Fruit fly (Drosophila melanogaster) whole organism, embryonic: Measurements from ENCODE around the gene CG6700.

ENCODE experiments used
- Adf1 ChIP-seq: fragments of 200-800 bp; sonication (Bioruptor generic); IDR thresholded peaks from 2 replicates; pipeline ENCODE4 v1.3.6; 2022; ENCODE audit warnings: missing biosample characterization, missing genetic modification characterization
- Aef1 ChIP-seq: fragments of 200-800 bp; sonication (Bioruptor generic); IDR thresholded peaks from 3 replicates; pipeline ENCODE4 v1.3.6; 2022; ENCODE audit warnings: missing biosample characterization, missing genetic modification characterization
- Antp ChIP-seq: fragments of 200-800 bp; sonication (Bioruptor generic); optimal IDR thresholded peaks from 3 replicates; lab custom pipeline; 2016; ENCODE audit warnings: missing biosample characterization, missing genetic modification characterization
- Blimp-1 ChIP-seq: fragments of 200-800 bp; sonication (Bioruptor generic); optimal IDR thresholded peaks from 3 replicates; lab custom pipeline; 2018; ENCODE audit warnings: missing biosample characterization, missing genetic modification characterization, mild to moderate bottlenecking, moderate library complexity, missing genetic modification reagents
- Bteb2 ChIP-seq: fragments of 200-800 bp; sonication (Bioruptor generic); optimal IDR thresholded peaks from 2 replicates; lab custom pipeline; 2016; ENCODE audit warnings: missing biosample characterization, missing genetic modification characterization
- C15 ChIP-seq: fragments of 200-800 bp; sonication (Bioruptor generic); IDR thresholded peaks from 3 replicates; pipeline ENCODE4 v1.3.6; 2022; ENCODE audit warnings: missing biosample characterization, missing genetic modification characterization
- CG10565 ChIP-seq: fragments of 200-800 bp; sonication (Bioruptor generic); optimal IDR thresholded peaks from 3 replicates; lab custom pipeline; 2016; ENCODE audit warnings: missing biosample characterization, mild to moderate bottlenecking, missing genetic modification characterization
- CG11093 ChIP-seq: fragments of 200-800 bp; sonication (Bioruptor generic); IDR thresholded peaks from 3 replicates; pipeline ENCODE4 v1.3.6; 2022; ENCODE audit warnings: missing biosample characterization, missing genetic modification characterization
- CG16815 ChIP-seq: fragments of 200-800 bp; sonication (Bioruptor generic); optimal IDR thresholded peaks from 3 replicates; lab custom pipeline; 2017; ENCODE audit warnings: missing biosample characterization, mild to moderate bottlenecking, missing genetic modification characterization
- CG2202 ChIP-seq: fragments of 200-800 bp; sonication (Bioruptor generic); optimal IDR thresholded peaks from 2 replicates; lab custom pipeline; 2018; ENCODE audit warnings: missing biosample characterization, mild to moderate bottlenecking, missing genetic modification characterization
- CG3163 ChIP-seq: fragments of 200-800 bp; sonication (Bioruptor generic); optimal IDR thresholded peaks from 3 replicates; lab custom pipeline; 2016; ENCODE audit warnings: missing biosample characterization, missing genetic modification characterization
- CG32532 ChIP-seq: fragments of 200-800 bp; sonication (Bioruptor generic); IDR thresholded peaks from 2 replicates; pipeline ENCODE4 v1.3.6; 2022; ENCODE audit warnings: missing biosample characterization, missing genetic modification characterization
- CG4360 ChIP-seq: fragments of 200-800 bp; sonication (Bioruptor generic); IDR thresholded peaks from 2 replicates; pipeline ENCODE4 v1.3.6; 2022; ENCODE audit warnings: missing biosample characterization, missing genetic modification characterization
- CG4854 ChIP-seq: fragments of 200-800 bp; sonication (Bioruptor generic); optimal IDR thresholded peaks from 2 replicates; lab custom pipeline; 2016; ENCODE audit warnings: missing biosample characterization, missing genetic modification characterization, inconsistent platforms
- CG5180 ChIP-seq: fragments of 200-800 bp; sonication (Bioruptor generic); optimal IDR thresholded peaks from 3 replicates; lab custom pipeline; 2017; ENCODE audit warnings: missing biosample characterization, missing genetic modification characterization, mild to moderate bottlenecking, moderate library complexity, missing genetic modification reagents
- CG7372 ChIP-seq: fragments of 200-800 bp; sonication (Bioruptor generic); IDR thresholded peaks from 2 replicates; pipeline ENCODE4 v1.3.6; 2022; ENCODE audit warnings: missing biosample characterization, missing genetic modification characterization
- CG7839 ChIP-seq: fragments of 200-800 bp; sonication (Bioruptor generic); optimal IDR thresholded peaks from 3 replicates; lab custom pipeline; 2018; ENCODE audit warnings: missing biosample characterization, mild to moderate bottlenecking, missing genetic modification characterization, moderate library complexity
- CG7963 ChIP-seq: fragments of 200-800 bp; sonication (Bioruptor generic); IDR thresholded peaks from 3 replicates; pipeline ENCODE4 v1.3.6; 2022; ENCODE audit warnings: missing biosample characterization, missing genetic modification characterization; ENCODE audit not compliant: partially characterized antibody
- CG9437 ChIP-seq: fragments of 200-800 bp; sonication (Bioruptor generic); optimal IDR thresholded peaks from 2 replicates; lab custom pipeline; 2018; ENCODE audit warnings: missing biosample characterization, mild to moderate bottlenecking, missing genetic modification characterization
- CG9876 ChIP-seq: fragments of 200-800 bp; sonication (Bioruptor generic); optimal IDR thresholded peaks from 2 replicates; lab custom pipeline; 2016; ENCODE audit warnings: missing biosample characterization, missing genetic modification characterization
- Camta ChIP-seq: fragments of 200-800 bp; sonication (Bioruptor generic); optimal IDR thresholded peaks from 2 replicates; lab custom pipeline; 2016; ENCODE audit warnings: missing biosample characterization, missing genetic modification characterization
- Dbx ChIP-seq: fragments of 200-800 bp; sonication (Bioruptor generic); IDR thresholded peaks from 3 replicates; pipeline ENCODE4 v1.3.6; 2022; ENCODE audit warnings: missing biosample characterization, missing genetic modification characterization
- Deaf1 ChIP-seq: fragments of 200-800 bp; optimal IDR thresholded peaks from 3 replicates; lab custom pipeline; 2019; ENCODE audit warnings: missing biosample characterization, mild to moderate bottlenecking, missing genetic modification characterization, moderate library complexity
- Dp ChIP-seq: fragments of 200-800 bp; sonication (Bioruptor generic); optimal IDR thresholded peaks from 2 replicates; lab custom pipeline; 2018; ENCODE audit warnings: missing biosample characterization, mild to moderate bottlenecking, missing genetic modification characterization, moderate library complexity
- Hmr ChIP-seq: fragments of 200-800 bp; sonication (Bioruptor generic); optimal IDR thresholded peaks from 3 replicates; lab custom pipeline; 2017; ENCODE audit warnings: mild to moderate bottlenecking, missing biosample characterization, missing genetic modification reagents, missing genetic modification characterization
- MESR4 ChIP-seq: fragments of 200-800 bp; sonication (Bioruptor generic); optimal IDR thresholded peaks from 2 replicates; lab custom pipeline; 2018; ENCODE audit warnings: missing biosample characterization, mild to moderate bottlenecking, missing genetic modification characterization, moderate library complexity
- Optix ChIP-seq: fragments of 200-800 bp; sonication (Bioruptor generic); IDR thresholded peaks from 3 replicates; pipeline ENCODE4 v1.3.6; 2022; ENCODE audit warnings: missing biosample characterization, missing genetic modification characterization
- Poxn ChIP-seq: fragments of 200-800 bp; sonication (Bioruptor generic); IDR thresholded peaks from 2 replicates; pipeline ENCODE4 v1.3.6; 2022; ENCODE audit warnings: missing biosample characterization, missing genetic modification characterization
- Side ChIP-seq: fragments of 200-800 bp; sonication (Bioruptor generic); optimal IDR thresholded peaks from 2 replicates; lab custom pipeline; 2016; ENCODE audit warnings: missing biosample characterization, missing genetic modification characterization
- Sry-β ChIP-seq: fragments of 200-800 bp; sonication (Bioruptor generic); optimal IDR thresholded peaks from 2 replicates; lab custom pipeline; 2018; ENCODE audit warnings: missing biosample characterization, mild to moderate bottlenecking, missing genetic modification characterization, moderate library complexity
- ash1 ChIP-seq: fragments of 200-800 bp; sonication (Bioruptor generic); optimal IDR thresholded peaks from 2 replicates; lab custom pipeline; 2018; ENCODE audit warnings: missing biosample characterization, mild to moderate bottlenecking, missing genetic modification characterization
- chif ChIP-seq, 2 experiments: fragments of 200-800 bp; sonication (Bioruptor generic); optimal IDR thresholded peaks; 3 replicates each; lab custom pipeline; 2016; ENCODE audit warnings: missing biosample characterization in 2 of 2, missing genetic modification characterization in 2 of 2
- corto ChIP-seq: fragments of 200-800 bp; sonication (Bioruptor generic); optimal IDR thresholded peaks from 2 replicates; lab custom pipeline; 2016; ENCODE audit warnings: missing biosample characterization, mild to moderate bottlenecking, missing genetic modification characterization, moderate library complexity
- crp ChIP-seq, 2 experiments: fragments of 200-800 bp; sonication (Bioruptor generic); optimal IDR thresholded peaks; 2 replicates in 1 of 2; 3 replicates in 1 of 2; lab custom pipeline; 2017; ENCODE audit warnings: missing biosample characterization in 2 of 2, missing genetic modification characterization in 2 of 2, mild to moderate bottlenecking in 1 of 2, moderate library complexity in 1 of 2
- dmrt11E ChIP-seq: fragments of 200-800 bp; sonication (Bioruptor generic); optimal IDR thresholded peaks from 3 replicates; lab custom pipeline; 2018; ENCODE audit warnings: missing biosample characterization, mild to moderate bottlenecking, missing genetic modification characterization, moderate library complexity
- dysf ChIP-seq: fragments of 200-800 bp; sonication (Bioruptor generic); IDR thresholded peaks from 3 replicates; pipeline ENCODE4 v1.3.6; 2022; ENCODE audit warnings: missing biosample characterization, missing genetic modification characterization
- en ChIP-seq: fragments of 200-800 bp; sonication (Bioruptor generic); optimal IDR thresholded peaks from 2 replicates; lab custom pipeline; 2016; ENCODE audit warnings: missing biosample characterization, missing genetic modification characterization
- inv ChIP-seq: fragments of 200-800 bp; sonication (Bioruptor generic); IDR thresholded peaks from 2 replicates; pipeline ENCODE4 v1.3.6; 2022; ENCODE audit warnings: missing biosample characterization, missing genetic modification characterization; ENCODE audit not compliant: partially characterized antibody
- jing ChIP-seq: fragments of 200-800 bp; sonication (Bioruptor generic); optimal IDR thresholded peaks from 2 replicates; lab custom pipeline; 2018; ENCODE audit warnings: missing biosample characterization, mild to moderate bottlenecking, missing genetic modification characterization
- mld ChIP-seq: fragments of 200-800 bp; sonication (Bioruptor generic); IDR thresholded peaks from 3 replicates; pipeline ENCODE4 v1.3.6; 2022; ENCODE audit warnings: missing biosample characterization, missing genetic modification characterization; ENCODE audit not compliant: partially characterized antibody
- otp ChIP-seq: fragments of 200-800 bp; sonication (Bioruptor generic); IDR thresholded peaks from 3 replicates; pipeline ENCODE4, ENCODE4 v1.3.6; 2022; ENCODE audit warnings: missing biosample characterization, missing genetic modification characterization
- p53 ChIP-seq: fragments of 200-800 bp; sonication (Bioruptor generic); optimal IDR thresholded peaks from 2 replicates; lab custom pipeline; 2016; ENCODE audit warnings: missing biosample characterization, missing genetic modification characterization
- run ChIP-seq: fragments of 200-800 bp; sonication (Bioruptor generic); optimal IDR thresholded peaks from 3 replicates; lab custom pipeline; 2018; ENCODE audit warnings: missing biosample characterization, mild to moderate bottlenecking, missing genetic modification characterization
- sd ChIP-seq: fragments of 200-800 bp; sonication (Bioruptor generic); optimal IDR thresholded peaks from 3 replicates; lab custom pipeline; 2018; ENCODE audit warnings: missing biosample characterization, mild to moderate bottlenecking, missing genetic modification characterization, moderate library complexity
- slbo ChIP-seq: fragments of 200-800 bp; sonication (Bioruptor generic); IDR thresholded peaks from 2 replicates; pipeline ENCODE4 v1.3.6; 2022; ENCODE audit warnings: missing biosample characterization, missing genetic modification characterization
- stc ChIP-seq: fragments of 200-800 bp; sonication (Bioruptor generic); IDR thresholded peaks from 2 replicates; pipeline ENCODE4 v1.3.6; 2022; ENCODE audit warnings: missing biosample characterization, missing genetic modification characterization
- tll ChIP-seq, 2 experiments: fragments of 200-800 bp in 1 of 2; fragments of >200 bp in 1 of 2; sonication (Bioruptor generic) in 1 of 2; optimal IDR thresholded peaks; 2 replicates each; lab custom pipeline; 2017 to 2019; ENCODE audit warnings: missing biosample characterization in 2 of 2, missing genetic modification characterization in 2 of 2, mild to moderate bottlenecking in 1 of 2, moderate library complexity in 1 of 2
- trh ChIP-seq: fragments of 200-800 bp; sonication (Bioruptor generic); optimal IDR thresholded peaks from 2 replicates; lab custom pipeline; 2016; ENCODE audit warnings: missing biosample characterization, missing genetic modification characterization

CG6700 gene

dm6 chr2L:10800877-10801719 lies 41.3 kb downstream of the CG6700 start, which contains the start of gene CG31869 (continued):
- TF ChIP-seq Bteb2 (GFP tag; lab: Kevin White, UChicago) (no peak), inv (GFP tag; lab: Robert Waterston, UW) (no peak), tll (GFP tag; optimal IDR thresholded peaks at IDR 0.05; lab: Kevin White, UChicago) (no peak), crp (GFP tag; optimal IDR thresholded peaks at IDR 0.05; lab: Kevin White, UChicago) (no peak), CG32532 (GFP tag; lab: Robert Waterston, UW) (0 out of 2 replicates have a peak, but pooled peaks have one; percentile 31), mld (GFP tag; lab: Robert Waterston, UW) (no peak), run (tag; lab: Kevin White, UChicago) (no peak), corto (GFP tag; lab: Kevin White, UChicago) (no peak), Antp (GFP tag; lab: Kevin White, UChicago) (no peak), Poxn (GFP tag; lab: Robert Waterston, UW) (no peak), C15 (GFP tag; lab: Robert Waterston, UW) (no peak), CG4360 (GFP tag; lab: Robert Waterston, UW) (0 out of 2 replicates have a peak, but pooled peaks have one; percentile 24), chif (GFP tag; optimal IDR thresholded peaks at IDR 0.05; lab: Kevin White, UChicago) (no peak), Blimp-1 (peak; percentile 9), Camta (GFP tag; lab: Kevin White, UChicago) (no peak), jing (no peak), dmrt11E (tag; lab: Kevin White, UChicago) (no peak), Hmr (no peak), Sry-β (GFP tag; lab: Kevin White, UChicago) (peak; percentile 86), CG7372 (GFP tag; lab: Robert Waterston, UW) (0 out of 2 replicates have a peak, but pooled peaks have one; percentile 17), Side (no peak), CG7839 (tag; lab: Kevin White, UChicago) (peak; percentile 15), stc (no peak), p53 (GFP tag; lab: Kevin White, UChicago) (no peak), sd (tag; lab: Kevin White, UChicago) (no peak), trh (GFP tag; lab: Kevin White, UChicago) (no peak), dysf (GFP tag; lab: Robert Waterston, UW) (peak; percentile 38; the same call in 1 of the 3 replicates), otp (GFP tag; lab: Robert Waterston, UW) (0 out of 3 replicates have a peak, but pooled peaks have one; percentile 24), Optix (GFP tag; lab: Robert Waterston, UW) (0 out of 3 replicates have a peak, but pooled peaks have one; percentile 34), CG5180 (GFP tag; lab: Kevin White, UChicago) (peak; percentile 98), Dbx (GFP tag; lab: Robert Waterston, UW) (no peak), CG3163 (GFP tag; lab: Kevin White, UChicago) (no peak), MESR4 (GFP tag; lab: Kevin White, UChicago) (no peak), ash1 (GFP tag; lab: Kevin White, UChicago) (no peak), CG10565 (GFP tag; lab: Kevin White, UChicago) (no peak), slbo (GFP tag; lab: Robert Waterston, UW) (peak; percentile 61), CG4854 (GFP tag; lab: Kevin White, UChicago) (no peak), CG16815 (GFP tag; lab: Kevin White, UChicago) (no peak), CG9876 (GFP tag; lab: Kevin White, UChicago) (no peak), Adf1 (GFP tag; lab: Robert Waterston, UW) (peak; percentile 38), Aef1 (GFP tag; lab: Robert Waterston, UW) (peak; percentile 16; the same call in 1 of the 3 replicates), CG7963 (GFP tag; lab: Robert Waterston, UW) (no peak), Deaf1 (tag; lab: Kevin White, UChicago) (peak; percentile 77), CG2202 (tag; lab: Kevin White, UChicago) (no peak), en (GFP tag; lab: Kevin White, UChicago) (no peak), CG11093 (GFP tag; lab: Robert Waterston, UW) (0 out of 3 replicates have a peak, but pooled peaks have one; percentile 35), CG9437 (GFP tag; lab: Kevin White, UChicago) (no peak), Dp (GFP tag; lab: Kevin White, UChicago) (no peak)
